Fruit fly (Drosophila melanogaster): ENCODE results near the gene GatC.

The GatC gene

DNA sequence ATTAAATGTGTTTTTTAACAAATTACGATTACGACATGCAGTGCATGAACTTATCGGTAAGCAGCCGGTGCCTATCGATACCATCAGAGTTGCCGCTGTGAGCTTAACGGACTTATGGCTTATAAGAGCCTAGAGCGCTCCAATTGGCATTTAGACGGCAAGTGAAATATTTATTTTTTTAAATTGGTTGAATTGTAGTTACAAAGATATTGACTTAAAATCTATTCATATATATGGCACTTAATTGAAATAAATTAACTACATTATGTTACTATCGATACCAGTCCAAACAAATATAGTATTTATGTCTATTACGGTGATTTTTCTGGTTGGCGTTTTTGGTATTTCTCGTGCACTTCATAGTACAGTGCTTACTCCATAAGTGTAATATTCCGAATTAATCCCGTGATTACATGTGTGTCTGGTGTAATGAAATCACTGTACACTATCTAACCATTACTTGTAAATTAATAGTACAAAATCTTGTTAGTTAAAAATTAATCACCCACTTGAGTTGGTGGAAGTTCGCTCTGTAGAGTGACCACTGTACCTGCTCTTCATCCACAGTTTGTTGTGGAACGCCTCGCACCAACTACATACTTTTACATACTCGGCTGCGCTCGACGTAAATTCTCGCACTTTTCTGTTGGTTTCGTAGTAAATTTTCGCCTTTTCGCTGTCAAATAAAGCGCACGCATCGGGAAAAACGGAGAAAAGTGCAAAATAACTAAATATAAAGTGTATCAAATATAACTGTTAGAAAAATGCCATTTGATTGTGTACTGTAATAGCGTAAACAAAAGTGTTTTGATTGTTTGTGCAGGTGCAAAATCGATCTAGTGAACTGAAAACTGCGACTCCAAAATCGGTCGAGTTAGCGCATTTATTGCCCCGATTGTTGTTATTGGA is 2.4 kb upstream of the GatC start, which contains the start of the genes mRpS23 and CenG1A (continued):
- peak; percentile 100 for TF ChIP-seq NfI (GFP tag; optimal IDR thresholded peaks at IDR 0.05)
- peak; percentile 100 for TF ChIP-seq Gug (GFP tag; IDR thresholded peaks at IDR 0.05)
- TF ChIP-seq fru (optimal IDR thresholded peaks at IDR 0.05): no peak
- TF ChIP-seq CG7839 (tag; optimal IDR thresholded peaks at IDR 0.05): peak; percentile 100
- peak; percentile 99 for TF ChIP-seq CG10267 (tag; optimal IDR thresholded peaks at IDR 0.05)
- peak; percentile 88 for TF ChIP-seq CG7928 (GFP tag; optimal IDR thresholded peaks at IDR 0.05)
- TF ChIP-seq aop (GFP tag; IDR thresholded peaks at IDR 0.05): peak; percentile 99
- peak; percentile 100 for TF ChIP-seq Drgx (GFP tag; IDR thresholded peaks at IDR 0.05)
- peak; percentile 100 for TF ChIP-seq CG5953 (GFP tag; IDR thresholded peaks at IDR 0.05)
- peak; percentile 99 for TF ChIP-seq ac (GFP tag; optimal IDR thresholded peaks at IDR 0.05)
- peak; percentile 99 for TF ChIP-seq jigr1 (GFP tag; IDR thresholded peaks at IDR 0.05)
- TF ChIP-seq Usf (GFP tag; optimal IDR thresholded peaks at IDR 0.05): peak; percentile 99
- TF ChIP-seq CG9215 (GFP tag; IDR thresholded peaks at IDR 0.05): peak; percentile 99
- TF ChIP-seq Sry-β (GFP tag; optimal IDR thresholded peaks at IDR 0.05): peak; percentile 83
- peak; percentile 100 for TF ChIP-seq gsb (GFP tag; IDR thresholded peaks at IDR 0.05)
- peak; percentile 100 for TF ChIP-seq CG6765 (GFP tag; optimal IDR thresholded peaks at IDR 0.05)
- peak; percentile 94 for TF ChIP-seq Kr (GFP tag; optimal IDR thresholded peaks at IDR 0.05)
- TF ChIP-seq p53 (GFP tag; optimal IDR thresholded peaks at IDR 0.05): peak; percentile 99
- TF ChIP-seq CG4617 (GFP tag; optimal IDR thresholded peaks at IDR 0.05; ENCODE audit: borderline replicate concordance): peak; percentile 100
- TF ChIP-seq CkIIα-i1 (GFP tag; IDR thresholded peaks at IDR 0.05): peak; percentile 99
- TF ChIP-seq CG4282 (GFP tag; optimal IDR thresholded peaks at IDR 0.05): peak; percentile 99
- TF ChIP-seq en (GFP tag; optimal IDR thresholded peaks at IDR 0.05): peak; percentile 100
- peak; percentile 84 for TF ChIP-seq gfzf (GFP tag; optimal IDR thresholded peaks at IDR 0.05)
- TF ChIP-seq CG4424 (GFP tag; optimal IDR thresholded peaks at IDR 0.05): peak; percentile 100
- TF ChIP-seq trem (tag; optimal IDR thresholded peaks at IDR 0.05): peak; percentile 98
- TF ChIP-seq cas (GFP tag; IDR thresholded peaks at IDR 0.05): peak; percentile 100
- TF ChIP-seq mam (GFP tag; optimal IDR thresholded peaks at IDR 0.05): peak; percentile 100
- peak; percentile 100 for TF ChIP-seq CG10959 (GFP tag; IDR thresholded peaks at IDR 0.05)
- peak; percentile 100 for TF ChIP-seq Side (GFP tag; optimal IDR thresholded peaks at IDR 0.05)
- TF ChIP-seq kah (GFP tag; optimal IDR thresholded peaks at IDR 0.05): peak; percentile 99
- TF ChIP-seq CG14441 (GFP tag; IDR thresholded peaks at IDR 0.05): peak; percentile 100
- TF ChIP-seq rib (GFP tag; IDR thresholded peaks at IDR 0.05): peak; percentile 100
- TF ChIP-seq CG8765 (GFP tag; IDR thresholded peaks at IDR 0.05): peak; percentile 100
- peak in 1 of 3 experiments; percentile 99 for TF ChIP-seq lola (GFP tag; optimal IDR thresholded peaks at IDR 0.05)
- TF ChIP-seq CG2129 (GFP tag; IDR thresholded peaks at IDR 0.05; ENCODE audit: partially characterized antibody): peak; percentile 79; the same call in 1 of the 2 replicates
- TF ChIP-seq cwo (GFP tag; optimal IDR thresholded peaks at IDR 0.05): peak; percentile 99
- no peak for TF ChIP-seq br (optimal IDR thresholded peaks at IDR 0.05)
- TF ChIP-seq vvl (GFP tag; IDR thresholded peaks at IDR 0.05): peak; percentile 100
- TF ChIP-seq CG13123 (GFP tag; optimal IDR thresholded peaks at IDR 0.05): peak; percentile 99
- TF ChIP-seq stwl (tag; optimal IDR thresholded peaks at IDR 0.05): peak; percentile 94
- peak; percentile 100 for TF ChIP-seq CHES-1-like (GFP tag; optimal IDR thresholded peaks at IDR 0.05)
- TF ChIP-seq Doc3 (GFP tag; IDR thresholded peaks at IDR 0.05; ENCODE audit: partially characterized antibody): peak; percentile 84
- peak; percentile 100 for TF ChIP-seq Med (GFP tag)
- peak; percentile 100 for TF ChIP-seq CG2875 (GFP tag; optimal IDR thresholded peaks at IDR 0.05)
- peak; percentile 99 for TF ChIP-seq Spps (tag; optimal IDR thresholded peaks at IDR 0.05)
- peak; percentile 100 for TF ChIP-seq gem (tag; optimal IDR thresholded peaks at IDR 0.05)
- TF ChIP-seq CG1603 (tag; optimal IDR thresholded peaks at IDR 0.05): peak; percentile 99
- peak; percentile 100 for TF ChIP-seq ham (GFP tag; IDR thresholded peaks at IDR 0.05)
- peak; percentile 99 for TF ChIP-seq CG34376 (GFP tag; optimal IDR thresholded peaks at IDR 0.05)
